Fruit fly (Drosophila melanogaster): ENCODE results near the gene CG43125.

DNA sequence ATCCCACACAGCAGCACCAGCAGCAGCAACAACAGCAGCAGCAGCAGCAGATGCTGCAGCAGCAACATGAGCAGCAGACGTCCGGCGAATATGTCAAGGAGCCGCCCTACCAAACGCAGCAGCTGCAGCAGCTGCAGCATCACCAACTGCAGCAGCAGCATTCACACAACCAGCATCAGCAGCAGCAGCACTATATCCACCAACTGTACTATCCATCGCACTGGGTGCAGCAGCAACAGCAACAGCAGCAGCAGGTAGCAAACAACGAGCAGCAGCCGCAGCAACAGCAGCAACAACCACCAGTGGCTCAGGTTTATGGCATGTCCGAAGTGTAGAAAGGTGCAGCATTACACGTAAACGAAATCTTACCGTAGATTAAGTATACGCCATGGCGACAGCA, 25.6 kb downstream of the CG43125 start:
- no peak for TF ChIP-seq psq (GFP tag; optimal IDR thresholded peaks at IDR 0.05)
- no peak for TF ChIP-seq CG9705 (GFP tag; optimal IDR thresholded peaks at IDR 0.05)
- TF ChIP-seq Dfd (GFP tag; optimal IDR thresholded peaks at IDR 0.05): peak; percentile 91
- no peak for TF ChIP-seq Hr83 (GFP tag; optimal IDR thresholded peaks at IDR 0.05; ENCODE audit: poor library complexity, severe bottlenecking)
- no peak for TF ChIP-seq usp (GFP tag; optimal IDR thresholded peaks at IDR 0.05)
- TF ChIP-seq lola (GFP tag; optimal IDR thresholded peaks at IDR 0.05): no peak
- no peak for TF ChIP-seq br (GFP tag; optimal IDR thresholded peaks at IDR 0.05)
- TF ChIP-seq OdsH (GFP tag; optimal IDR thresholded peaks at IDR 0.05): no peak
- TF ChIP-seq brk (GFP tag; optimal IDR thresholded peaks at IDR 0.05): no peak
- TF ChIP-seq Abd-B (GFP tag; optimal IDR thresholded peaks at IDR 0.05): no peak
